Worm (Caenorhabditis elegans) whole organism, late embryonic: ENCODE results near the gene egl-21.

Experiments used
- K02D7.2 ChIP-seq: sonication (generic microtip); optimal IDR thresholded peaks from 2 replicates; lab custom pipeline; 2017; ENCODE audit warnings: mild to moderate bottlenecking, missing genetic modification characterization, missing compliant biosample characterization
- K09A11.1 ChIP-seq: sonication (generic microtip); optimal IDR thresholded peaks from 2 replicates; lab custom pipeline; 2017; ENCODE audit warnings: antibody characterized with exemption, mild to moderate bottlenecking, missing genetic modification characterization, missing compliant biosample characterization; ENCODE audit not compliant: insufficient read depth
- T23F11.4 ChIP-seq: fragments of 200-800 bp; sonication (Bioruptor generic); optimal IDR thresholded peaks from 2 replicates; lab custom pipeline; 2018; ENCODE audit warnings: mild to moderate bottlenecking, missing genetic modification characterization, missing compliant biosample characterization
- Y22D7AL.16 ChIP-seq: sonication (generic microtip); optimal IDR thresholded peaks from 2 replicates; lab custom pipeline; 2016; ENCODE audit warnings: missing genetic modification characterization, missing compliant biosample characterization
- ahr-1 ChIP-seq: sonication (generic microtip); optimal IDR thresholded peaks from 2 replicates; lab custom pipeline; 2016; ENCODE audit warnings: missing genetic modification characterization, missing compliant biosample characterization
- ceh-14 ChIP-seq: sonication (generic microtip); optimal IDR thresholded peaks from 2 replicates; lab custom pipeline; 2016; ENCODE audit warnings: missing genotype, missing genetic modification characterization, missing compliant biosample characterization
- ceh-18 ChIP-seq: sonication (generic microtip); optimal IDR thresholded peaks from 2 replicates; lab custom pipeline; 2016; ENCODE audit warnings: missing genetic modification characterization, missing compliant biosample characterization
- ceh-19 ChIP-seq: fragments of 200-800 bp; sonication (Bioruptor generic); optimal IDR thresholded peaks from 2 replicates; lab custom pipeline; 2018; ENCODE audit warnings: mild to moderate bottlenecking, missing genetic modification characterization, missing compliant biosample characterization
- ceh-22 ChIP-seq: sonication (generic microtip); optimal IDR thresholded peaks from 2 replicates; lab custom pipeline; 2017; ENCODE audit warnings: missing biosample characterization, missing genetic modification characterization
- ceh-24 ChIP-seq: sonication (generic microtip); optimal IDR thresholded peaks from 2 replicates; lab custom pipeline; 2016; ENCODE audit warnings: mild to moderate bottlenecking, missing genetic modification characterization, missing compliant biosample characterization
- ceh-30 ChIP-seq: fragments of 150-350 bp; optimal IDR thresholded peaks from 2 replicates; lab custom pipeline; 2014; ENCODE audit warnings: missing biosample characterization, missing genetic modification characterization
- ceh-6 ChIP-seq: fragments of 200-800 bp; sonication (Bioruptor generic); optimal IDR thresholded peaks from 2 replicates; lab custom pipeline; 2018; ENCODE audit warnings: mild to moderate bottlenecking, missing genetic modification characterization, missing compliant biosample characterization
- che-1 ChIP-seq: sonication (generic microtip); optimal IDR thresholded peaks from 2 replicates; lab custom pipeline; 2016; ENCODE audit warnings: mild to moderate bottlenecking, missing genetic modification characterization, missing compliant biosample characterization
- dmd-4 ChIP-seq: sonication (generic microtip); optimal IDR thresholded peaks from 2 replicates; lab custom pipeline; 2016; ENCODE audit warnings: borderline replicate concordance, missing genetic modification characterization, missing compliant biosample characterization
- elt-2 ChIP-seq: sonication (generic microtip); optimal IDR thresholded peaks from 2 replicates; lab custom pipeline; 2016; ENCODE audit warnings: missing genetic modification reagents, missing genetic modification characterization, missing compliant biosample characterization
- ets-4 ChIP-seq: sonication (generic microtip); optimal IDR thresholded peaks from 2 replicates; lab custom pipeline; 2016; ENCODE audit warnings: missing genetic modification characterization, missing compliant biosample characterization
- fkh-10 ChIP-seq: fragments of 150-350 bp; optimal IDR thresholded peaks from 2 replicates; lab custom pipeline; 2014; ENCODE audit warnings: missing biosample characterization, missing genetic modification reagents, missing genetic modification characterization
- fkh-6 ChIP-seq: sonication (generic microtip); optimal IDR thresholded peaks from 2 replicates; lab custom pipeline; 2016; ENCODE audit warnings: missing genetic modification characterization, missing compliant biosample characterization
- gmeb-2 ChIP-seq: sonication (generic microtip); optimal IDR thresholded peaks from 2 replicates; lab custom pipeline; 2016; ENCODE audit warnings: missing genetic modification characterization, inconsistent platforms, missing compliant biosample characterization
- hlh-13 ChIP-seq: fragments of 200-800 bp; sonication (Bioruptor generic); optimal IDR thresholded peaks from 2 replicates; lab custom pipeline; 2018; ENCODE audit warnings: mild to moderate bottlenecking, missing genetic modification characterization, missing compliant biosample characterization
- hlh-30 ChIP-seq: sonication (generic microtip); optimal IDR thresholded peaks from 2 replicates; lab custom pipeline; 2017; ENCODE audit warnings: antibody characterized with exemption, missing genetic modification characterization, missing compliant biosample characterization; ENCODE audit not compliant: insufficient read depth
- lim-6 ChIP-seq: sonication (generic microtip); optimal IDR thresholded peaks from 2 replicates; lab custom pipeline; 2016; ENCODE audit warnings: missing genetic modification characterization, missing compliant biosample characterization
- lin-11 ChIP-seq: fragments of 200-800 bp; sonication (Bioruptor generic); optimal IDR thresholded peaks from 2 replicates; lab custom pipeline; 2018; ENCODE audit warnings: mild to moderate bottlenecking, missing genetic modification characterization, missing compliant biosample characterization
- madf-2 ChIP-seq: sonication (generic microtip); optimal IDR thresholded peaks from 2 replicates; lab custom pipeline; 2017; ENCODE audit warnings: missing genetic modification characterization, missing compliant biosample characterization
- nfya-1 ChIP-seq: sonication (generic microtip); optimal IDR thresholded peaks from 2 replicates; lab custom pipeline; 2017; ENCODE audit warnings: missing genetic modification characterization, mild to moderate bottlenecking, missing compliant biosample characterization, antibody characterized with exemption, moderate library complexity
- nhr-11 ChIP-seq: fragments of 150-350 bp; optimal IDR thresholded peaks from 2 replicates; lab custom pipeline; 2014; ENCODE audit warnings: missing biosample characterization, missing genetic modification characterization
- pha-2 ChIP-seq: sonication (generic microtip); optimal IDR thresholded peaks from 2 replicates; lab custom pipeline; 2017; ENCODE audit warnings: mild to moderate bottlenecking, missing genetic modification characterization, missing compliant biosample characterization
- pha-4 ChIP-seq: fragments of 150-350 bp; optimal IDR thresholded peaks from 2 replicates; lab custom pipeline; 2018; ENCODE audit warnings: missing biosample characterization, missing genetic modification reagents, missing genetic modification characterization
- pqm-1 ChIP-seq: sonication (generic microtip); optimal IDR thresholded peaks from 2 replicates; lab custom pipeline; 2016; ENCODE audit warnings: missing genetic modification characterization, missing compliant biosample characterization
- pros-1 ChIP-seq: fragments of 150-350 bp; optimal IDR thresholded peaks from 2 replicates; lab custom pipeline; 2014; ENCODE audit warnings: missing biosample characterization, missing genetic modification reagents, missing genetic modification characterization
- ref-2 ChIP-seq: sonication (generic microtip); optimal IDR thresholded peaks from 2 replicates; lab custom pipeline; 2016; ENCODE audit warnings: missing genetic modification characterization, missing compliant biosample characterization
- rnt-1 ChIP-seq: sonication (generic microtip); optimal IDR thresholded peaks from 2 replicates; lab custom pipeline; 2016; ENCODE audit warnings: missing genetic modification characterization, missing compliant biosample characterization
- sox-4 ChIP-seq: sonication (generic microtip); optimal IDR thresholded peaks from 2 replicates; lab custom pipeline; 2017; ENCODE audit warnings: mild to moderate bottlenecking, missing genetic modification characterization, inconsistent platforms, missing compliant biosample characterization
- tbx-2 ChIP-seq: sonication (generic microtip); optimal IDR thresholded peaks from 2 replicates; lab custom pipeline; 2016; ENCODE audit warnings: missing genetic modification characterization, missing compliant biosample characterization
- tbx-7 ChIP-seq: sonication (generic microtip); optimal IDR thresholded peaks from 2 replicates; lab custom pipeline; 2016; ENCODE audit warnings: missing genotype, missing genetic modification characterization, missing compliant biosample characterization
- ttx-3 ChIP-seq: sonication (generic microtip); optimal IDR thresholded peaks from 2 replicates; lab custom pipeline; 2016; ENCODE audit warnings: missing genetic modification reagents, missing genetic modification characterization, missing compliant biosample characterization
- unc-3 ChIP-seq, 2 experiments: fragments of 200-800 bp in 1 of 2; sonication (Bioruptor generic) in 1 of 2; sonication (generic microtip) in 1 of 2; conservative IDR thresholded peaks in 1 of 2; optimal IDR thresholded peaks in 1 of 2; 2 replicates each; pipeline versions ENCODE4 v1.3.6 to Lab custom; 2016 to 2022; ENCODE audit warnings: missing compliant biosample characterization in 2 of 2, missing genetic modification characterization in 2 of 2, missing genetic modification reagents in 1 of 2
- unc-42 ChIP-seq: sonication (generic microtip); optimal IDR thresholded peaks from 2 replicates; lab custom pipeline; 2016; ENCODE audit warnings: missing genotype, missing genetic modification characterization, missing compliant biosample characterization
- unc-55 ChIP-seq: sonication (generic microtip); optimal IDR thresholded peaks from 2 replicates; lab custom pipeline; 2017; ENCODE audit warnings: missing biosample characterization, missing genetic modification reagents, missing genetic modification characterization
- unc-86 ChIP-seq: sonication (generic microtip); optimal IDR thresholded peaks from 2 replicates; lab custom pipeline; 2016; ENCODE audit warnings: missing genetic modification characterization, missing compliant biosample characterization
- ztf-16 ChIP-seq: sonication (generic microtip); optimal IDR thresholded peaks from 2 replicates; lab custom pipeline; 2017; ENCODE audit warnings: missing genetic modification characterization, missing compliant biosample characterization

Gene egl-21

ce11 chrIV:10503750-10504232, 22.1 kb upstream of the egl-21 start (continued):
- peak; percentile 53 for TF ChIP-seq nfya-1 (tag; lab: Kevin White, UChicago)

DNA sequence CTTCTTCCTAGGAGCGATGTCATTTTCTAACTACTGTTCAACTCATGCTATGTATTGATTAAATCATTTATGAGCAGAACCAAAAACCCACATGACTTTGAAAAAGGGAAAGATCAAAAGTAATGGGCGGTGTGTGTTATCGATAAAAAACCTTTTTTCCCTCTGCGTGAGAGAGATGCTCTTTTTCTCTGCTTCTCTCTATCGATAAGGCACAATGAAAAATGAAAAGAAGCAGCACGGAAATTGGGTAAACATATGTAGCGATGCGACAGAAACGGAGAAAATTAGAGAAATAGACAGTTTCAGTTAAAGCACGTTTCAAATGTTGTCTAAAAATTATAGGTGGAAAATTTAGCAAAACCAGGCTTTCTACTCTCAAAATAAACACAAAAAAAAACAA, 20.7 kb upstream of the egl-21 start:
- TF ChIP-seq ceh-22 (no peak), elt-2 (peak; percentile 39), tbx-7 (tag; lab: Kevin White, UChicago) (no peak), unc-55 (GFP tag; lab: Kevin White, UChicago) (no peak), pqm-1 (tag; lab: Kevin White, UChicago) (peak; percentile 21), pros-1 (tag; lab: Kevin White, UChicago) (no peak), nfya-1 (tag; lab: Kevin White, UChicago) (peak; percentile 5), unc-42 (tag; lab: Kevin White, UChicago) (peak; percentile 3), ceh-14 (tag; lab: Kevin White, UChicago) (no peak), rnt-1 (tag; lab: Kevin White, UChicago) (no peak), ceh-24 (tag; lab: Kevin White, UChicago) (no peak), T23F11.4 (GFP tag; lab: Kevin White, UChicago) (no peak), unc-3 (GFP tag; conservative IDR thresholded peaks at IDR 0.05; lab: Robert Waterston, UW) (no peak), unc-3 (tag; optimal IDR thresholded peaks at IDR 0.05; lab: Kevin White, UChicago) (no peak), ahr-1 (tag; lab: Kevin White, UChicago) (no peak)

ce11 chrIV:10501550-10502240, 20.1 kb upstream of the egl-21 start, which contains the start of gene tax-6:
tax-6 (minus strand) TSS chrIV:10501600.
- TF ChIP-seq pha-4 (tag; lab: Kevin White, UChicago) (no peak), T23F11.4 (GFP tag; lab: Kevin White, UChicago) (no peak), ztf-16 (no peak), fkh-10 (GFP tag; lab: Kevin White, UChicago) (no peak), madf-2 (tag; lab: Kevin White, UChicago) (no peak), gmeb-2 (no peak), elt-2 (no peak), hlh-30 (tag; lab: Kevin White, UChicago) (no peak), ahr-1 (tag; lab: Kevin White, UChicago) (no peak)

DNA sequence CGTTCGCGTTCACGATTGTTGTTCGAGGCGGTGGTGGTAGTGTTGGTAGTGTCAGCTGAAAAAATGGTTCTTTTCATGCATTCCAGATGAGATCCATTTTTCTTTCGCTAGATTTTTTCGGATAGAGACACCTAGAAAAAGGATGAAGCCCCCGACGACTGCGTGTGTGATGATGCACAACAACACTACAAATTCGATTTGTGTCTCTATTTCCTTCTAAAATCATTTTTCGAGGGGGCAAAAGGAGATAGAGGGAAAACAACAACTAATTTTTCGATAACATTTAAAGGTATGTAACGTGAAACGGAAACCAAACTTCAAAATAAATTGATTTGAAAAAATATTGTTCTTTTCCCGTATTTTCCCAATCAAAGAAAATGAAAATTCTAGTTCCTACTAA, 18.8 kb upstream of the egl-21 start:
- TF ChIP-seq unc-42 (tag; lab: Kevin White, UChicago) = peak; percentile 80
- no peak for TF ChIP-seq ceh-19
- TF ChIP-seq K09A11.1 (tag; lab: Kevin White, UChicago) = no peak

DNA sequence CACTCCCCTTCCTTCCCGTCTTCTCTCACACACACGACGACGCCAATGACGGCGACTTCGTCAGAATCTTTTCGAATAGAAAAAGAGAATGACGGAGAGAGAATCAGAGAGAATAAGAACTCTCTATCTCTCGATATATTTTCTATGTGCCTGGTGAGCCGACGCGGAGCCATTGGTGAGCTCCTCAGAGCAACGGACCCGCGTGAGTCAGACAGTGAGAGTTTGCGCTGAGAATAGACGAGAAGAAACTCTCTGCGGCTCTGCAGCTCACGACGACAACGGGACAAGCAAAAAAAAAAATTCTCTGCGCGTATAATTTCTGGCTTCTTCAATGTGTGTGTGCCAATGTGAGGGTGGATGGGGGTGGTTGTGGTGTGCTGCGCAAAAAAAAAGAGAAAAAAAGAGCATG, 18.3 kb upstream of the egl-21 start:
- no peak for TF ChIP-seq nhr-11 (tag; lab: Kevin White, UChicago)
- TF ChIP-seq Y22D7AL.16 (tag; lab: Kevin White, UChicago) = no peak
- peak; percentile 63 for TF ChIP-seq ceh-18
- TF ChIP-seq sox-4 (tag; lab: Kevin White, UChicago) = no peak
- peak; percentile 11 for TF ChIP-seq tbx-2 (tag; lab: Kevin White, UChicago)
- TF ChIP-seq ets-4 (tag; lab: Kevin White, UChicago) = no peak
- no peak for TF ChIP-seq ahr-1 (tag; lab: Kevin White, UChicago)
- TF ChIP-seq lim-6 (tag; lab: Kevin White, UChicago) = no peak
- TF ChIP-seq nfya-1 (tag; lab: Kevin White, UChicago) = peak; percentile 70
- TF ChIP-seq pros-1 (tag; lab: Kevin White, UChicago) = no peak
- no peak for TF ChIP-seq pha-2
- no peak for TF ChIP-seq hlh-13 (GFP tag; lab: Kevin White, UChicago)
- TF ChIP-seq ceh-30 (tag; lab: Kevin White, UChicago) = no peak
- no peak for TF ChIP-seq ttx-3 (tag; lab: Kevin White, UChicago)
- no peak for TF ChIP-seq ceh-19
- TF ChIP-seq unc-42 (tag; lab: Kevin White, UChicago) = peak; percentile 15
- no peak for TF ChIP-seq ceh-6 (GFP tag; lab: Kevin White, UChicago)
- TF ChIP-seq unc-3 (GFP tag; conservative IDR thresholded peaks at IDR 0.05; lab: Robert Waterston, UW) = no peak
- TF ChIP-seq unc-3 (tag; optimal IDR thresholded peaks at IDR 0.05; lab: Kevin White, UChicago) = no peak
- TF ChIP-seq K09A11.1 (tag; lab: Kevin White, UChicago) = no peak
- TF ChIP-seq ref-2 (tag; lab: Kevin White, UChicago) = no peak
- no peak for TF ChIP-seq fkh-6 (tag; lab: Kevin White, UChicago)
- no peak for TF ChIP-seq pqm-1 (tag; lab: Kevin White, UChicago)
- no peak for TF ChIP-seq K02D7.2 (tag; lab: Kevin White, UChicago)
- no peak for TF ChIP-seq che-1 (tag; lab: Kevin White, UChicago)
- TF ChIP-seq dmd-4 (tag; lab: Kevin White, UChicago) = no peak
- no peak for TF ChIP-seq unc-86 (tag; lab: Kevin White, UChicago)
- no peak for TF ChIP-seq lin-11
- TF ChIP-seq ceh-22 = no peak
